Fruit fly (Drosophila melanogaster) whole organism, adult: ENCODE measurements around the gene CG4042.

Experiments used
- CG1620 ChIP-seq: fragments of 200-800 bp; sonication (Bioruptor generic); optimal IDR thresholded peaks from 2 replicates; lab custom pipeline; 2016; ENCODE audit warnings: missing biosample characterization, missing genetic modification characterization
- CG7101 ChIP-seq: fragments of 200-800 bp; sonication (Bioruptor generic); optimal IDR thresholded peaks from 2 replicates; lab custom pipeline; 2018; ENCODE audit warnings: missing biosample characterization, mild to moderate bottlenecking, missing genetic modification characterization, moderate library complexity
- Crg-1 ChIP-seq: fragments of 200-800 bp; sonication (Bioruptor generic); optimal IDR thresholded peaks from 2 replicates; lab custom pipeline; 2016; ENCODE audit warnings: missing biosample characterization, missing genetic modification characterization

CG4042 gene

dm6 chr3L:20729415-20729814, 41.9 kb downstream of the CG4042 start:
- TF ChIP-seq CG7101, result no peak
- no peak for TF ChIP-seq Crg-1
- no peak for TF ChIP-seq CG1620
